Worm (Caenorhabditis elegans): Measurements from ENCODE around the gene gdi-1.

DNA sequence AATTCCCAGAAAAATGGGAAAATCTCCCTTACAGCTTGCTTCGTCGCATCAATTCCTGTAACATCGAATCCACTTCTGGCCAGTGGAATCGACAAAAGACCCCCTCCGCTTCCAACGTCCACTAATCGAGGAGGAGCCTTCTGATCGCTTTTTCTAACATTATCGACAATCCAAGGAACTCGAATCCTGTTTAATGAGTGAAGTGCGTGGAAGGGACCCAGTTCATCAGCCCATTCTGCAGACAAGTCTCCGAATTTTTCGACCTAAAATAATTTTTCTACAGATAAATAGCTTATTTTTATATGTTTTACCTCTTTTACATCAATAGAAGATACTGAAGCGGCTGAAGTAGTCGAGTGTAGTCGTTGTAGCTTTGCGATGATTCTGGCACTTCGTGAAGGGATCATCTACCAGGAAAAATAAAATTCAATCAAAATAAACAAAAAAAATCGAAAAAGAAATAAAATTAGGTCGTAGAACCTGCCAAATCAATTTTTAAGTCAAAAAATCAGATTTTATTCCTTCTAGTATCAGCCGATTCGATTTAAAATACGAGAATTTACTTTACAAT, 3.3 kb upstream of the gdi-1 start, which contains the start of gene coq-3:
- TF ChIP-seq F13H6.1 (tag; optimal IDR thresholded peaks at IDR 0.05): no peak
- no peak for TF ChIP-seq mdl-1 (tag; optimal IDR thresholded peaks at IDR 0.05)

All from whole organism, L2 larva.